Fruit fly (Drosophila melanogaster): Measurements from ENCODE around the gene crm.

- TF ChIP-seq psq (optimal IDR thresholded peaks at IDR 0.05) = no peak
- TF ChIP-seq insv (optimal IDR thresholded peaks at IDR 0.05) = no peak
- TF ChIP-seq h (optimal IDR thresholded peaks at IDR 0.05) = no peak
- no peak for TF ChIP-seq ttk (optimal IDR thresholded peaks at IDR 0.05)
Measured at dm6 chrX:2685022-2685421, 53.6 kb downstream of the crm start.

All from Kc167 (cell line).